Worm (Caenorhabditis elegans): ENCODE measurements around the gene C34E10.12.

- TF ChIP-seq lin-13 (GFP tag; optimal IDR thresholded peaks at IDR 0.05), result no peak
- no peak for TF ChIP-seq ztf-4 (tag; optimal IDR thresholded peaks at IDR 0.05)
- no peak for TF ChIP-seq unc-62 (GFP tag; optimal IDR thresholded peaks at IDR 0.05)
- no peak for TF ChIP-seq alr-1 (tag; optimal IDR thresholded peaks at IDR 0.05)
- no peak for TF ChIP-seq ztf-11 (tag; optimal IDR thresholded peaks at IDR 0.05)
- TF ChIP-seq nhr-77 (tag; optimal IDR thresholded peaks at IDR 0.05), result no peak
Observed at ce11 chrIII:5190179-5190578, 37.5 kb downstream of the C34E10.12 start.
